Fruit fly (Drosophila melanogaster) whole organism, wandering third instar larva: Measurements from ENCODE around the gene Teh2.

ENCODE experiments used
- Abd-B ChIP-seq: fragments of >200 bp; optimal IDR thresholded peaks from 2 replicates; lab custom pipeline; 2017; ENCODE audit warnings: missing biosample characterization, missing genetic modification characterization
- CG32264 ChIP-seq: fragments of 200-800 bp; sonication (Bioruptor generic); optimal IDR thresholded peaks from 2 replicates; lab custom pipeline; 2016; ENCODE audit warnings: missing biosample characterization, missing genetic modification characterization
- CG9705 ChIP-seq: fragments of 200-800 bp; sonication (Bioruptor generic); optimal IDR thresholded peaks from 2 replicates; lab custom pipeline; 2018; ENCODE audit warnings: missing biosample characterization, mild to moderate bottlenecking, missing genetic modification characterization
- CrebA ChIP-seq: fragments of 200-800 bp; sonication (Bioruptor generic); optimal IDR thresholded peaks from 2 replicates; lab custom pipeline; 2016; ENCODE audit warnings: missing biosample characterization, mild to moderate bottlenecking, missing genetic modification characterization, borderline replicate concordance
- Dfd ChIP-seq: fragments of >200 bp; optimal IDR thresholded peaks from 2 replicates; lab custom pipeline; 2017; ENCODE audit warnings: missing biosample characterization, missing genetic modification characterization
- Dif ChIP-seq: fragments of 200-275, 200-300 bp; sonication (Bioruptor generic); optimal IDR thresholded peaks from 2 replicates; lab custom pipeline; 2018; ENCODE audit warnings: missing biosample characterization, missing genetic modification characterization; ENCODE audit not compliant: partially characterized antibody
- GATAd ChIP-seq: sonication (Bioruptor generic); optimal IDR thresholded peaks from 2 replicates; lab custom pipeline; 2016; ENCODE audit warnings: missing biosample characterization, missing genetic modification characterization
- HLH106 ChIP-seq: fragments of 200-800 bp; optimal IDR thresholded peaks from 3 replicates; lab custom pipeline; 2019; ENCODE audit warnings: missing biosample characterization, mild to moderate bottlenecking, missing genetic modification characterization, moderate library complexity
- Hnf4 ChIP-seq: fragments of 200-800 bp; sonication (Bioruptor generic); optimal IDR thresholded peaks from 2 replicates; lab custom pipeline; 2016; ENCODE audit warnings: missing biosample characterization, mild to moderate bottlenecking, missing genetic modification characterization
- Hr78 ChIP-seq: fragments of >200 bp; optimal IDR thresholded peaks from 2 replicates; lab custom pipeline; 2017; ENCODE audit warnings: missing biosample characterization, missing genetic modification characterization
- Hr83 ChIP-seq: fragments of 200-300 bp; sonication (Bioruptor generic); optimal IDR thresholded peaks from 2 replicates; lab custom pipeline; 2016; ENCODE audit warnings: missing biosample characterization, mild to moderate bottlenecking, missing genetic modification characterization, moderate library complexity; ENCODE audit not compliant: poor library complexity, severe bottlenecking
- Mio ChIP-seq: sonication (Bioruptor generic); optimal IDR thresholded peaks from 2 replicates; lab custom pipeline; 2016; ENCODE audit warnings: missing biosample characterization, missing genetic modification characterization
- N ChIP-seq: fragments of >200 bp; optimal IDR thresholded peaks from 2 replicates; lab custom pipeline; 2018; ENCODE audit warnings: missing biosample characterization, missing external identifiers, missing genetic modification characterization
- OdsH ChIP-seq: fragments of 200-800 bp; sonication (Bioruptor generic); optimal IDR thresholded peaks from 2 replicates; lab custom pipeline; 2016; ENCODE audit warnings: missing biosample characterization, mild to moderate bottlenecking, missing genetic modification characterization
- Rel ChIP-seq, 2 experiments: fragments of 200-800 bp; sonication (Bioruptor generic) in 1 of 2; optimal IDR thresholded peaks; 2 replicates in 1 of 2; 3 replicates in 1 of 2; lab custom pipeline; 2016 to 2019; ENCODE audit warnings: mild to moderate bottlenecking in 2 of 2, missing biosample characterization in 2 of 2, missing genetic modification characterization in 2 of 2, moderate library complexity in 1 of 2
- Sp1 ChIP-seq: fragments of 200-800 bp; sonication (Bioruptor generic); optimal IDR thresholded peaks from 3 replicates; lab custom pipeline; 2019; ENCODE audit warnings: missing biosample characterization, mild to moderate bottlenecking, missing genetic modification characterization, moderate library complexity
- Vsx2 ChIP-seq: fragments of 200-300, 225-300 bp; sonication (Bioruptor generic); optimal IDR thresholded peaks from 2 replicates; lab custom pipeline; 2018; ENCODE audit warnings: missing biosample characterization, missing genetic modification characterization; ENCODE audit not compliant: partially characterized antibody
- br ChIP-seq: fragments of 200-800 bp; sonication (Bioruptor generic); optimal IDR thresholded peaks from 2 replicates; lab custom pipeline; 2016; ENCODE audit warnings: missing biosample characterization, missing genetic modification characterization
- dl ChIP-seq, 2 experiments: fragments of 175-275, 200-275 bp in 1 of 2; fragments of 200-275 bp in 1 of 2; sonication (Bioruptor generic); optimal IDR thresholded peaks; lab custom pipeline; 2018; ENCODE audit warnings: mild to moderate bottlenecking in 2 of 2, missing biosample characterization in 2 of 2, missing genetic modification characterization in 2 of 2, moderate library complexity in 2 of 2; ENCODE audit not compliant: partially characterized antibody in 2 of 2, insufficient read depth in 1 of 2
- dmrt93B ChIP-seq: fragments of 200-800 bp; sonication (Bioruptor generic); optimal IDR thresholded peaks from 2 replicates; lab custom pipeline; 2018; ENCODE audit warnings: missing biosample characterization, mild to moderate bottlenecking, missing genetic modification characterization
- dsf ChIP-seq: sonication (Bioruptor generic); optimal IDR thresholded peaks from 2 replicates; lab custom pipeline; 2016; ENCODE audit warnings: missing biosample characterization, missing genetic modification characterization, borderline replicate concordance
- foxo ChIP-seq, 2 experiments: fragments of 200-800 bp; sonication (Bioruptor generic); optimal IDR thresholded peaks; 2 replicates in 1 of 2; 3 replicates in 1 of 2; lab custom pipeline; 2016 to 2017; ENCODE audit warnings: missing biosample characterization in 2 of 2, missing genetic modification characterization in 2 of 2
- fru ChIP-seq: fragments of 200-800 bp; sonication (Bioruptor generic); optimal IDR thresholded peaks from 3 replicates; lab custom pipeline; 2016; ENCODE audit warnings: missing biosample characterization, mild to moderate bottlenecking, missing genetic modification characterization
- h ChIP-seq: fragments of 200-800 bp; sonication (Bioruptor generic); optimal IDR thresholded peaks from 3 replicates; lab custom pipeline; 2016; ENCODE audit warnings: missing biosample characterization, mild to moderate bottlenecking, missing genetic modification characterization
- jim ChIP-seq: fragments of 175-275, 200-325 bp; sonication (Bioruptor generic); optimal IDR thresholded peaks from 2 replicates; lab custom pipeline; 2016; ENCODE audit warnings: missing biosample characterization, mild to moderate bottlenecking, missing genetic modification characterization
- lola ChIP-seq: fragments of >200 bp; optimal IDR thresholded peaks from 2 replicates; lab custom pipeline; 2017; ENCODE audit warnings: missing biosample characterization, missing genetic modification characterization
- pan ChIP-seq: fragments of >200 bp; optimal IDR thresholded peaks from 2 replicates; lab custom pipeline; 2017
- psq ChIP-seq: fragments of 200-800 bp; sonication (Bioruptor generic); optimal IDR thresholded peaks from 3 replicates; lab custom pipeline; 2017; ENCODE audit warnings: missing biosample characterization, mild to moderate bottlenecking, missing genetic modification characterization, moderate library complexity
- rgr ChIP-seq: fragments of 200-800 bp; sonication (Bioruptor generic); optimal IDR thresholded peaks from 3 replicates; lab custom pipeline; 2016; ENCODE audit warnings: missing biosample characterization, mild to moderate bottlenecking, missing genetic modification characterization
- sage ChIP-seq: fragments of 200-800 bp; sonication (Bioruptor generic); optimal IDR thresholded peaks from 2 replicates; lab custom pipeline; 2016; ENCODE audit warnings: missing biosample characterization, mild to moderate bottlenecking, missing genetic modification characterization
- sv ChIP-seq: fragments of 200-800 bp; sonication (Bioruptor generic); optimal IDR thresholded peaks from 3 replicates; lab custom pipeline; 2016; ENCODE audit warnings: missing biosample characterization, missing genetic modification characterization
- tai ChIP-seq: sonication (Bioruptor generic); optimal IDR thresholded peaks from 2 replicates; lab custom pipeline; 2016; ENCODE audit warnings: missing biosample characterization, missing genetic modification characterization
- usp ChIP-seq: fragments of >200 bp; optimal IDR thresholded peaks from 2 replicates; lab custom pipeline; 2017; ENCODE audit warnings: missing biosample characterization, missing genetic modification characterization
- woc ChIP-seq: sonication (Bioruptor generic); optimal IDR thresholded peaks from 2 replicates; lab custom pipeline; 2016; ENCODE audit warnings: missing biosample characterization, mild to moderate bottlenecking, missing genetic modification characterization

The Teh2 gene

DNA sequence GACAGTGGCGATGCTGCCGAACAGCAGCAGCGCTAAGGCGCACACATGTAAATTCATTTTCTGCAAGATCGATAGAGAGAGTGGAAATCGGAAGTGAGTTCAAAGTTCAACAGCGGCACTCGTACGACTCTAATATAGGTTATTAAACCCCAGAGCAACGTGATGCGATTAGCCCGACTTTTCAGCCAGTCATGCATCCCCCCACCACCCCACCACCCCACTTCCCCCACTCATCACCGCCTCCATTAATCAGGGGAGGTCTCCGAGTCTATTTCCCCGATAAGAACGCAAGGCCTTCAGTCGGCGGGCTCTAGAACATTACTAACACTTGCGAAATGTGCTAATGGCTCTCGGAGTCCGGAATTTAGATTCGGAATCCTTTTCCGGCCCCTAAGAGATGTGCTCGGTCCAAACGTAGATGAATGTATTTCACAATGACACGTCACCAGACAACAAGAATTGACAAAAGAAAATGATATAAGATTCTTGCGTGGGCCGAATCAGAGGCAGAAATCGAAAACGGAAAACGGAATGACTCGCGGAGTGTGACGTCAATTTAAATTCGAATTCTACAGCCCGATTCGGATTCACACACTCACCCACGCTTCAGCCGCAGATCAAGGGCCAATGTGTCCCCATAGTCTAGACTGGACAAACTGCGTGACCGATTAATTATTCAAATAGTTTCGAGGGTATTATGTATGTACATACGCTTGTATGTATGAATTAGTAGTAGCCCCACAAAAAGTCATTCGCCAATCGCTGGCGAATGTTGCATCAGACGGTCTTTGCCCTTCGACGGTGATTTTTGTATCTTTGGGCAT, 38.0 kb upstream of the Teh2 start:
- TF ChIP-seq fru (no peak), pan (lab: Kevin White, UChicago) (no peak), CG32264 (GFP tag; lab: Kevin White, UChicago) (no peak), usp (GFP tag; lab: Kevin White, UChicago) (no peak), Hnf4 (GFP tag; lab: Kevin White, UChicago) (peak; percentile 6), tai (GFP tag; lab: Kevin White, UChicago) (no peak), dl (GFP tag; optimal IDR thresholded peaks at IDR 0.05; lab: Kevin White, UChicago; ENCODE audit: insufficient read depth in 1 of 2, partially characterized antibody in 2 of 2) (no peak), h (GFP tag; lab: Kevin White, UChicago) (no peak), dsf (GFP tag; lab: Kevin White, UChicago) (no peak), Hr78 (GFP tag; lab: Kevin White, UChicago) (no peak), Hr83 (GFP tag; lab: Kevin White, UChicago) (no peak), br (no peak), dmrt93B (GFP tag; lab: Kevin White, UChicago) (no peak), GATAd (no peak), Abd-B (GFP tag; lab: Kevin White, UChicago) (no peak), Rel (GFP tag; optimal IDR thresholded peaks at IDR 0.05; lab: Kevin White, UChicago) (no peak), Rel (tag; optimal IDR thresholded peaks at IDR 0.05; lab: Kevin White, UChicago) (peak; percentile 46)

DNA sequence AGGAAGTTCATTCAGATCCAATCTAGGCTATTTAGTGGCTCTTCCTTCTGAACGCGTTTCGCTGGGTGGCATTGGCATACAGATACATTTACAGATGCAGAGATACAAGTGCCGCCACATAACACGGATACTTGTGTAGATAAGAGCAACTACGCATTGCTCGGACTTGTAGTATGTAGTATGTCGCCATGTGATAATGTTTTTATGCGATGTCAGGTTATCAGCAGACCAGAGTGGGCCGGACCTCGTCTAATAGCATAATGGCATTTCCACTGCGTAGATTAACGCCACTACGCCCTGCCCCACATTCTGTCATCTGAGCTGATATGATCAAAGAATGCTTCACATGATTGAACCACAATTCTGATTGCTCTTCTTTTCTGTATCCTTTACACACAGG, 34.0 kb upstream of the Teh2 start:
- TF ChIP-seq Hnf4 (GFP tag; lab: Kevin White, UChicago): no peak
- no peak for TF ChIP-seq sage (GFP tag; lab: Kevin White, UChicago)
- TF ChIP-seq Hr78 (GFP tag; lab: Kevin White, UChicago): no peak
- TF ChIP-seq foxo (GFP tag; optimal IDR thresholded peaks at IDR 0.05; lab: Kevin White, UChicago): no peak
- no peak for TF ChIP-seq Hr83 (GFP tag; lab: Kevin White, UChicago)
- TF ChIP-seq Dfd: no peak
- TF ChIP-seq rgr (GFP tag; lab: Kevin White, UChicago): no peak
- TF ChIP-seq OdsH (GFP tag; lab: Kevin White, UChicago): no peak
- TF ChIP-seq lola (GFP tag; lab: Kevin White, UChicago): no peak
- TF ChIP-seq CG9705 (GFP tag; lab: Kevin White, UChicago): no peak
- TF ChIP-seq fru: no peak
- TF ChIP-seq Sp1 (GFP tag; lab: Kevin White, UChicago): no peak
- TF ChIP-seq Vsx2 (GFP tag; lab: Kevin White, UChicago): no peak
- TF ChIP-seq N: no peak
- TF ChIP-seq jim: no peak
- no peak for TF ChIP-seq usp (GFP tag; lab: Kevin White, UChicago)
- TF ChIP-seq br: no peak
- TF ChIP-seq pan (lab: Kevin White, UChicago): no peak
- TF ChIP-seq GATAd: no peak
- TF ChIP-seq CrebA (GFP tag; lab: Kevin White, UChicago): no peak
- TF ChIP-seq, all 38 proteins: peak for 0

DNA sequence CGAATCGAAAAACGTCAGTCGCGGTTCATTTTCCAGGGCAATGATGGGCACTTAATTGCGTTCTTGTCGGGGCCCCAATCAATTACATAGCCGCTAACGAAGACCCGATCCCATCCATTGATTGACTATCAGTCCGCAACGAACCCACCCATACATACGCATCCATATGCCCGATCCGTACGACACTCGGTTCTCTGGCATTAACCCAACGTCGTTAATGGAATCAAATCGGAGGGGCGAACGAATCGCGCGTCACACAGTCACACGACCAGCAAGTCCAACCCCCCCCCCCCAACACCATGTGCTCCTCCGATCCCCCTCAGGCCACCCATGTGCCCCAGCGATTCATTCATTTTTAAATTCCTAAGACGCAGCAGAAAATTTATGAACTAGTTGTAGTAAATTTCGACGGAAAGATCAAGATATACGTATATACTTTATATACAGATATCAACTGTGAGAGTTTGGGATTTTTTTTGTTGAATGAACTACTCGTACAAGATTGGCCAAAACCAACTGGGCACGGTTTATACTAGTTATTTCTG, 33.5 kb upstream of the Teh2 start:
- TF ChIP-seq Dif (GFP tag; lab: Kevin White, UChicago) (no peak), Rel (GFP tag; optimal IDR thresholded peaks at IDR 0.05; lab: Kevin White, UChicago) (no peak), Rel (tag; optimal IDR thresholded peaks at IDR 0.05; lab: Kevin White, UChicago) (peak; percentile 44)

DNA sequence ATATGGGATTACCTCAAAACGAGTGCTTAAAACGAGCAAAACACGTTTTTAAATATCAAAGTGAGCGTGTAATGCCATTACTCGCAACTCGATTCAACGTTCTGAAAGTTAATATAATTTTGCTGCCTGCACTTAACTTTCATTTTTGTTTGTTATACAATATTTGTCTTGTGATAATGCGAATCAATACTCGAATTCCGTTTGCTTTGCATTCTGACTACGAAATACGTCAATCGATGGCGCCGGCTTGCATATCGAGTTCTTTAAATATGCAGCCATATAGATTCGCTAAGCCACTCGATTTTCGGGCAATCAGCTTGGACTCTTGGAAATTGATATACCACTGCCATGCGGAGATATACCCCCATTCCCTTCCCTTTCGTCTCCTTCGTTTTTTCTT, 32.9 kb upstream of the Teh2 start:
- no peak for TF ChIP-seq dmrt93B (GFP tag; lab: Kevin White, UChicago)
- TF ChIP-seq Sp1 (GFP tag; lab: Kevin White, UChicago): no peak
- TF ChIP-seq Dif (GFP tag; lab: Kevin White, UChicago): no peak
- peak; percentile 7 for TF ChIP-seq br
- TF ChIP-seq rgr (GFP tag; lab: Kevin White, UChicago): peak; percentile 56
- TF ChIP-seq Hr83 (GFP tag; lab: Kevin White, UChicago): peak; percentile 41
- TF ChIP-seq sv: no peak
- TF ChIP-seq h (GFP tag; lab: Kevin White, UChicago): peak; percentile 4
- TF ChIP-seq tai (GFP tag; lab: Kevin White, UChicago): no peak
- TF ChIP-seq woc (GFP tag; lab: Kevin White, UChicago): no peak
- TF ChIP-seq Mio: no peak
- TF ChIP-seq foxo (GFP tag; optimal IDR thresholded peaks at IDR 0.05; lab: Kevin White, UChicago): peak in 1 of 2 experiments; percentile 22
- no peak for TF ChIP-seq HLH106 (tag; lab: Kevin White, UChicago)
- peak; percentile 34 for TF ChIP-seq OdsH (GFP tag; lab: Kevin White, UChicago)
- no peak for TF ChIP-seq sage (GFP tag; lab: Kevin White, UChicago)
- TF ChIP-seq psq (GFP tag; lab: Kevin White, UChicago): peak; percentile 4
- no peak for TF ChIP-seq Hr78 (GFP tag; lab: Kevin White, UChicago)
- TF ChIP-seq fru: peak; percentile 58
- no peak for TF ChIP-seq pan (lab: Kevin White, UChicago)
- TF ChIP-seq Hnf4 (GFP tag; lab: Kevin White, UChicago): peak; percentile 40
- no peak for TF ChIP-seq N
